Worm (Caenorhabditis elegans): ENCODE results near the gene F52H2.3.

F52H2.3 gene

DNA sequence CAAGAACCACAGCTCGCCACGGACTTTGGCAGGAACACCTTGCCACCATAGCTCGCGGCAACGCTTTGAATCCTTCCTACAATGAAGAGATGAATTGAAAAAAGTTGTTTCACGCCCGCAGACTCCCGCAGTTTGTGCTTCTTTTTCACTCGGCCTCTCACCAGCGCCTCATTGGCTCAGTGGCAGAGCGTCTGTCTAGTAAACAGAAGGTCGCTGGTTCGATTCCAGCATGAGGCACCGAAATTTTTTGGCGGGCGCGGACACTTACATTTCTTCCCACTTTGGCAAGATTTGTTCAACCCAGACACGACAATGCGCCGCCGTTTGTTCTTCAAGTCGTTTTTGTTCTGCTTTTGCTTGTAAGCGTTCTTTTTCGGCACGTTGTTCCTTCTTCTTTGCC, 13.0 kb downstream of the F52H2.3 start (continued):
- TF ChIP-seq mes-4 (tag; optimal IDR thresholded peaks at IDR 0.05) (peak; percentile 54), F37B4.10 (GFP tag; IDR thresholded peaks at IDR 0.05) (no peak), attf-5 (GFP tag; optimal IDR thresholded peaks at IDR 0.05) (no peak), Y95B8A.8 (GFP tag; IDR thresholded peaks at IDR 0.05) (no peak), egl-18 (GFP tag; IDR thresholded peaks at IDR 0.05) (no peak), lag-1 (GFP tag; IDR thresholded peaks at IDR 0.05) (no peak), B0035.1 (tag; optimal IDR thresholded peaks at IDR 0.05) (peak; percentile 3), hlh-12 (tag; optimal IDR thresholded peaks at IDR 0.05) (no peak), F57C9.4 (tag; optimal IDR thresholded peaks at IDR 0.05) (no peak), mxl-1 (tag; optimal IDR thresholded peaks at IDR 0.05) (peak; percentile 25), snpc-3.4 (tag; optimal IDR thresholded peaks at IDR 0.05) (no peak), pbrm-1 (GFP tag; IDR thresholded peaks at IDR 0.05) (0 out of 2 replicates have a peak, but pooled peaks have one; percentile 36), hrde-1 (tag; optimal IDR thresholded peaks at IDR 0.05; ENCODE audit: borderline replicate concordance) (no peak), tbp1 (GFP tag; optimal IDR thresholded peaks at IDR 0.05) (peak; percentile 93), athp-1 (tag; optimal IDR thresholded peaks at IDR 0.05) (no peak), T26A5.8 (tag; optimal IDR thresholded peaks at IDR 0.05) (peak; percentile 39), tbx-9 (tag; optimal IDR thresholded peaks at IDR 0.05; ENCODE audit: borderline replicate concordance) (no peak), sdz-38 (tag; optimal IDR thresholded peaks at IDR 0.05) (no peak), egl-44 (GFP tag; IDR thresholded peaks at IDR 0.05) (0 out of 2 replicates have a peak, but pooled peaks have one; percentile 35), B0336.3 (GFP tag; IDR thresholded peaks at IDR 0.05) (peak; percentile 33; the same call in 1 of the 2 replicates), rcor-1 (GFP tag; IDR thresholded peaks at IDR 0.05) (0 out of 2 replicates have a peak, but pooled peaks have one; percentile 36), ekl-4 (GFP tag; IDR thresholded peaks at IDR 0.05) (no peak), let-607 (tag; optimal IDR thresholded peaks at IDR 0.05) (peak in 1 of 2 experiments; percentile 47), chd-7 (tag; optimal IDR thresholded peaks at IDR 0.05) (peak; percentile 17), dpff-1 (tag; optimal IDR thresholded peaks at IDR 0.05) (no peak), mel-28 (tag; optimal IDR thresholded peaks at IDR 0.05; ENCODE audit: borderline replicate concordance) (no peak), F33H1.4 (GFP tag; IDR thresholded peaks at IDR 0.05) (no peak), ets-4 (GFP tag; optimal IDR thresholded peaks at IDR 0.05) (no peak), D2030.7 (GFP tag; IDR thresholded peaks at IDR 0.05) (peak; percentile 66), die-1 (tag; optimal IDR thresholded peaks at IDR 0.05) (peak; percentile 74), hmg-20 (GFP tag; IDR thresholded peaks at IDR 0.05) (no peak), hmg-1.2 (GFP tag; IDR thresholded peaks at IDR 0.05) (peak; percentile 69), ceh-79 (tag; optimal IDR thresholded peaks at IDR 0.05) (no peak), repo-1 (tag; optimal IDR thresholded peaks at IDR 0.05) (peak; percentile 46), nfya-1 (tag; optimal IDR thresholded peaks at IDR 0.05; ENCODE audit: borderline replicate concordance, insufficient read depth) (no peak), madf-3 (GFP tag; IDR thresholded peaks at IDR 0.05) (0 out of 2 replicates have a peak, but pooled peaks have one; percentile 65), sptf-2 (GFP tag; optimal IDR thresholded peaks at IDR 0.05) (no peak), ztf-26 (tag; optimal IDR thresholded peaks at IDR 0.05) (no peak), ztf-22 (GFP tag; optimal IDR thresholded peaks at IDR 0.05) (no peak), snpc-1.3 (tag; optimal IDR thresholded peaks at IDR 0.05; ENCODE audit: insufficient read depth) (peak; percentile 31), efl-1 (GFP tag; optimal IDR thresholded peaks at IDR 0.05) (no peak), egrh-3 (GFP tag; IDR thresholded peaks at IDR 0.05) (peak; percentile 58; the same call in 1 of the 2 replicates), Y79H2A.3 (GFP tag; conservative IDR thresholded peaks at IDR 0.05) (no peak), B0019.2 (GFP tag; conservative IDR thresholded peaks at IDR 0.05) (no peak), ztf-28 (GFP tag; IDR thresholded peaks at IDR 0.05) (no peak), fkh-3 (tag; optimal IDR thresholded peaks at IDR 0.05) (no peak), nhr-27 (tag; optimal IDR thresholded peaks at IDR 0.05) (no peak), ztf-18 (tag; optimal IDR thresholded peaks at IDR 0.05) (peak; percentile 57), lin-26 (GFP tag; IDR thresholded peaks at IDR 0.05) (peak; percentile 78)
